Worm (Caenorhabditis elegans): Measurements from ENCODE around the gene vps-26.
A peak's percentile ranks its signal among the peaks of the same experiment; 100 is the strongest.

The vps-26 gene

DNA sequence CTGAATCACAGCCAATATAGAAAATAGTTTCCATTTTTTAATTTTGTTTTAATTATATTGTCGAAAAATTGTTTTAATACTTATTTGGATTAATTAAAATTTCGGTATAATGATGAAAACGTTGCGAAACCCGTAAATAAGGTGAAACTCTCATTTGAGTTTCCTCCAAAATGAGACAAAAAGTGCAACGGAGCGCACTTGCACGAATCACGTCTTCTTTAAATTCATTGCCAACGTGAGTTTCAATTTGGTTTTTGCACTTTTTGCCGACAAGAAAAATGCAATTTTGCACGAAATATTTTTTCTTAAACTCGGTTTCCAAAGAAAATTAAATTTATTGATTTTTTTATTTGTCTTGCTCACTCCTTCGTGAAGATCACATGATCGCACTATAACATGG lies 44.4 kb upstream of the vps-26 start, which contains the start of gene daf-15 (continued):
- TF ChIP-seq fos-1 (tag; optimal IDR thresholded peaks at IDR 0.05): no peak
- no peak for TF ChIP-seq zip-2 (tag; optimal IDR thresholded peaks at IDR 0.05)
- TF ChIP-seq nhr-48 (tag; optimal IDR thresholded peaks at IDR 0.05): no peak
- no peak for TF ChIP-seq nhr-25 (tag; optimal IDR thresholded peaks at IDR 0.05; ENCODE audit: borderline replicate concordance, insufficient read depth)
- TF ChIP-seq set-16 (GFP tag; IDR thresholded peaks at IDR 0.05): no peak
- no peak for TF ChIP-seq F26F4.8 (GFP tag; conservative IDR thresholded peaks at IDR 0.05)
- TF ChIP-seq lim-7 (GFP tag; IDR thresholded peaks at IDR 0.05): no peak
- peak; percentile 94 for TF ChIP-seq lin-38 (GFP tag; IDR thresholded peaks at IDR 0.05)
- TF ChIP-seq T20F7.1 (GFP tag; optimal IDR thresholded peaks at IDR 0.05): no peak
- no peak for TF ChIP-seq F44E2.7 (GFP tag; IDR thresholded peaks at IDR 0.05)
- no peak for TF ChIP-seq nhr-42 (GFP tag; IDR thresholded peaks at IDR 0.05)
- TF ChIP-seq unc-62 (GFP tag; optimal IDR thresholded peaks at IDR 0.05 in 1 of 2): peak in 1 of 2 experiments; percentile 69
- TF ChIP-seq unc-62 (tag; optimal IDR thresholded peaks at IDR 0.05): no peak
- TF ChIP-seq aly-2 (tag; optimal IDR thresholded peaks at IDR 0.05): no peak
- peak in 1 of 2 experiments; percentile 67 for TF ChIP-seq lsy-2 (tag; optimal IDR thresholded peaks at IDR 0.05)
- TF ChIP-seq zfp-3 (GFP tag; conservative IDR thresholded peaks at IDR 0.05): no peak
- TF ChIP-seq unc-39 (tag; optimal IDR thresholded peaks at IDR 0.05): no peak
- TF ChIP-seq zag-1 (tag; optimal IDR thresholded peaks at IDR 0.05): no peak
- TF ChIP-seq daf-19 (GFP tag; conservative IDR thresholded peaks at IDR 0.05): no peak
- TF ChIP-seq mdl-1 (tag; optimal IDR thresholded peaks at IDR 0.05): peak in 1 of 2 experiments; percentile 27
- peak; percentile 32 for TF ChIP-seq nhr-28 (tag; optimal IDR thresholded peaks at IDR 0.05)
- peak; percentile 28 for TF ChIP-seq dve-1 (tag; optimal IDR thresholded peaks at IDR 0.05; ENCODE audit: insufficient read depth)

DNA sequence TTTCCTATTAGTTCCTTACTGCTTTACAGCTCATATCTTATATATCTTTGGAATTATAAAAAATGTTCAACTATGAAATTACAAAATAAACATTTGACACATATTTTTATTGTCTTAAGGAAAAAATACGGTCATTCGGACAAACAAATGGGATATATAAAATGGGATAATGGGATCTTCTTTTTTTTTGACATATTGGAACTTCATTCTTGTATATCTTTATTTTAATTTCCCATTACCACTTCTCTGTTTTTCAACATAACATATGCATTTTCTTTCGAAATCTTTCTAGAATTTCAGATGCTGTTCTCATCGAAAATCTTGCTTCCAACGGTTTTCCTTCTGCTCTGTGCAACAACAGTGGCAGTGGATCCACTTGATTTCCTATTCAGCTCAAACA lies 43.2 kb upstream of the vps-26 start, which contains the start of gene C10C5.7:
TSS of gene C10C5.7 (plus strand) at position 301 of the 400 bp plus-strand sequence.
- TF ChIP-seq unc-62 (GFP tag; optimal IDR thresholded peaks at IDR 0.05 in 1 of 2): peak in 1 of 2 experiments; percentile 1
- no peak for TF ChIP-seq unc-62 (tag; optimal IDR thresholded peaks at IDR 0.05)
- TF ChIP-seq Y105C5A.15 (GFP tag; IDR thresholded peaks at IDR 0.05): no peak
- TF ChIP-seq sdz-12 (GFP tag; optimal IDR thresholded peaks at IDR 0.05): no peak

DNA sequence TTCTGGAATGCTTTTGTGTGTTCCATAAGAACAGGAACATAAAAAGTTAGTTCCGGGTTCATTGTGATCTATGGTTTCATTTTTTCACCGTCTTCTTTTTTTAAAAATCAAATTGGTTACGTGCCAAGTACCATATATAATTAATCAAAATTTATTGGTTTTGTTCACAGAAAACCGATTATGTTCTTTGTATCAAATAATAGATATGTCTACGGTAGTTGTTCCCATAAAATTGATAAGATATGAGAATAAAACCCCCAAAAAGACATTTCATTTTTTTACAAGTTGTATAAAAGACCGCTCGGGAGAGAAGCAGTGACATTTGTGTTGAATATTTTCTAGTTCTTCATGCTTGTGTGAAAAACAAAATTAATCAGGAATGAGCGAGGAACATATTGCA lies 39.5 kb upstream of the vps-26 start, which contains the start of gene C10C5.5:
TSS of gene C10C5.5 (plus strand) at position 301 of the 400 bp plus-strand sequence.
- TF ChIP-seq pha-4 (GFP tag; IDR thresholded peaks at IDR 0.05) (no peak), pha-4 (tag; optimal IDR thresholded peaks at IDR 0.05) (no peak), aha-1 (tag) (peak; percentile 17)

DNA sequence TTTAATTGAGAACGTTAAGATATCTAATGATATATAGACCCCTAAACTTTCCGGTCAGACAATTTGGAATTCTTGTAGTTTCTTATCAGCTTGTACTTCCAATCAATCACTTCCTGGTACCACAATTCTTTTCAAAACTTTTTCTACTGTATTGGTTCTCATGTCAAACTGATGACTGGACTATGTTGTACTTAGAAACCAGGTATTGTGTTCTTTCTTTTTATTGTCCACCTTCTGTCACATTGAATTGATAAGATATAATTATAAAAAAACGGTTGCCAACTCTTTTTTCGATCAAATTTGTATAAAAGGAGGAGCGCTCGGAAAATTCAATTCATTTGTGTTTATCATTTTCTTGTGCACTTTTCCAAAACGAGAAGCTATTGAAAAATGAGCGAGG lies 36.7 kb upstream of the vps-26 start, which contains the start of gene C10C5.4:
TSS of gene C10C5.4 (plus strand) at position 281 of the 400 bp plus-strand sequence.
- no peak for TF ChIP-seq nhr-25 (tag; optimal IDR thresholded peaks at IDR 0.05; ENCODE audit: borderline replicate concordance, insufficient read depth)
- TF ChIP-seq dve-1 (tag; optimal IDR thresholded peaks at IDR 0.05; ENCODE audit: insufficient read depth): peak; percentile 68
- TF ChIP-seq snpc-4 (tag; optimal IDR thresholded peaks at IDR 0.05): no peak
- TF ChIP-seq hlh-11 (tag; optimal IDR thresholded peaks at IDR 0.05): peak; percentile 15
- TF ChIP-seq dmd-6 (GFP tag; IDR thresholded peaks at IDR 0.05): peak; percentile 79
- peak in 1 of 2 experiments; percentile 38 for TF ChIP-seq unc-62 (GFP tag; optimal IDR thresholded peaks at IDR 0.05 in 1 of 2)
- no peak for TF ChIP-seq unc-62 (tag; optimal IDR thresholded peaks at IDR 0.05)
- peak; percentile 34 for TF ChIP-seq nhr-48 (tag; optimal IDR thresholded peaks at IDR 0.05)

DNA sequence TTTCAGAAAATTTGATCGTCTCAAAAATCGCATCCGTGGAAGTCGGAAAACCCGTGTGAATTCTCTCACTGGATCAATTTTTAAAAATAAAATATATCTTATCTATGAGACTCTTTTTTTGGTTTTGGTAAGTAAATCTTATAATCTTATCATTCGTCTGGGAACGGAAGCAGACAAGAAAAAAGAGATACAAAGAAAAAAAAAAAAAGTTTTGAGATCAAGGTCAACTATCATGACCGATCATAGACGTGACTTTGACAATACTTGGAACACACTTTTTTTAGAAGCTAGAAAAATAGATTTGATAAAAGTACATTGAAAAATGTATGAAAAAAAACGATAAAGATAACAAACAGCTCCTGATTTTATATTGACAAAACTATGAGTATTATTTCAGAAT lies 35.0 kb upstream of the vps-26 start:
- TF ChIP-seq dmd-6 (GFP tag; IDR thresholded peaks at IDR 0.05) (peak; percentile 70), nhr-28 (tag; optimal IDR thresholded peaks at IDR 0.05) (peak; percentile 39), snpc-1.2 (GFP tag; IDR thresholded peaks at IDR 0.05) (no peak), tra-1 (GFP tag; IDR thresholded peaks at IDR 0.05) (peak; percentile 59; the same call in 1 of the 2 replicates), nhr-76 (tag; optimal IDR thresholded peaks at IDR 0.05) (peak; percentile 45), hlh-30 (tag; optimal IDR thresholded peaks at IDR 0.05; ENCODE audit: insufficient read depth) (peak; percentile 36), dve-1 (tag; optimal IDR thresholded peaks at IDR 0.05; ENCODE audit: insufficient read depth) (peak; percentile 49), saeg-2 (GFP tag; IDR thresholded peaks at IDR 0.05) (no peak), R02D3.7 (tag; optimal IDR thresholded peaks at IDR 0.05) (no peak), lsy-2 (tag; optimal IDR thresholded peaks at IDR 0.05) (peak in 1 of 2 experiments; percentile 31), daf-19 (GFP tag; conservative IDR thresholded peaks at IDR 0.05) (no peak), nhr-25 (tag; optimal IDR thresholded peaks at IDR 0.05; ENCODE audit: borderline replicate concordance, insufficient read depth) (peak; percentile 65)

Measured in whole organism, L4 larva.